Worm (Caenorhabditis elegans) whole organism, young adult: ENCODE data around the gene flp-12.
A peak's percentile ranks its signal among the peaks of the same experiment; 100 is the strongest.

Experiments used
- F10E7.11 ChIP-seq: sonication (generic microtip); optimal IDR thresholded peaks from 2 replicates; lab custom pipeline; 2017; ENCODE audit warnings: mild to moderate bottlenecking, missing genetic modification characterization, moderate library complexity, missing compliant biosample characterization
- F37B4.10 ChIP-seq: fragments of 200-800 bp; sonication (Bioruptor generic); IDR thresholded peaks from 2 replicates; pipeline ENCODE4 v1.3.6; 2022; ENCODE audit warnings: missing genetic modification characterization, missing compliant biosample characterization
- F49E8.2 ChIP-seq: sonication (generic microtip); optimal IDR thresholded peaks from 3 replicates; lab custom pipeline; 2017; ENCODE audit warnings: missing genetic modification characterization, mild to moderate bottlenecking, missing compliant biosample characterization, antibody characterized with exemption, moderate library complexity; ENCODE audit not compliant: insufficient read depth
- F57A8.1 ChIP-seq: fragments of 200-800 bp; sonication (Bioruptor generic); optimal IDR thresholded peaks from 2 replicates; lab custom pipeline; 2018; ENCODE audit warnings: mild to moderate bottlenecking, missing genetic modification characterization, moderate library complexity, missing compliant biosample characterization
- F57C9.4 ChIP-seq: sonication (generic microtip); optimal IDR thresholded peaks from 2 replicates; lab custom pipeline; 2017; ENCODE audit warnings: mild to moderate bottlenecking, missing genetic modification characterization, missing compliant biosample characterization
- Y67H2A.10 ChIP-seq: fragments of 200-800 bp; sonication (Bioruptor generic); conservative IDR thresholded peaks from 2 replicates; pipeline ENCODE4 v1.3.6; 2022; ENCODE audit warnings: missing genetic modification reagents, missing genetic modification characterization, missing compliant biosample characterization
- ama-1 ChIP-seq, 3 experiments: fragments of 150-350 bp in 1 of 3; sonication (generic microtip) in 2 of 3; optimal IDR thresholded peaks; 2 replicates each; lab custom pipeline; 2014 to 2018; ENCODE audit warnings: missing biosample characterization in 2 of 3, missing genetic modification characterization in 2 of 3, missing genetic modification reagents in 2 of 3
- aptf-3 ChIP-seq: fragments of 200-800 bp; sonication (Bioruptor generic); IDR thresholded peaks from 2 replicates; pipeline ENCODE4 v1.3.6; 2022; ENCODE audit warnings: missing genetic modification characterization, missing compliant biosample characterization
- attf-6 ChIP-seq: fragments of 200-800 bp; sonication (Bioruptor generic); IDR thresholded peaks from 2 replicates; pipeline ENCODE4 v1.3.6; 2022; ENCODE audit warnings: missing genetic modification reagents, missing genetic modification characterization, missing compliant biosample characterization
- bed-2 ChIP-seq: fragments of 200-800 bp; sonication (Bioruptor generic); IDR thresholded peaks from 2 replicates; pipeline ENCODE4 v1.3.6; 2022; ENCODE audit warnings: missing genetic modification reagents, missing genetic modification characterization, missing compliant biosample characterization
- ccch-3 ChIP-seq: fragments of 200-800 bp; sonication (Bioruptor generic); optimal IDR thresholded peaks from 2 replicates; lab custom pipeline; 2018; ENCODE audit warnings: mild to moderate bottlenecking, missing genetic modification characterization, missing compliant biosample characterization
- ceh-79 ChIP-seq: sonication (generic microtip); optimal IDR thresholded peaks from 2 replicates; lab custom pipeline; 2017; ENCODE audit warnings: mild to moderate bottlenecking, missing genetic modification characterization, missing compliant biosample characterization
- egl-18 ChIP-seq: fragments of 200-800 bp; sonication (Bioruptor generic); IDR thresholded peaks from 2 replicates; pipeline ENCODE4 v1.3.6; 2022; ENCODE audit warnings: missing genetic modification reagents, missing genetic modification characterization, missing compliant biosample characterization
- egrh-3 ChIP-seq: fragments of 200-800 bp; sonication (Bioruptor generic); IDR thresholded peaks from 2 replicates; pipeline ENCODE4 v1.3.6; 2022; ENCODE audit warnings: missing genetic modification reagents, missing genetic modification characterization, missing compliant biosample characterization
- hlh-26 ChIP-seq: fragments of 200-800 bp; sonication (Bioruptor generic); conservative IDR thresholded peaks from 2 replicates; pipeline ENCODE4 v1.3.6; 2022; ENCODE audit warnings: missing genetic modification reagents, missing genetic modification characterization, missing compliant biosample characterization
- hsf-1 ChIP-seq: fragments of 200-800 bp; sonication (Bioruptor generic); IDR thresholded peaks from 2 replicates; pipeline ENCODE4 v1.3.6; 2022; ENCODE audit warnings: missing genetic modification reagents, missing genetic modification characterization, missing compliant biosample characterization
- let-607 ChIP-seq, 2 experiments: fragments of 200-800 bp in 1 of 2; sonication (Bioruptor generic) in 1 of 2; sonication (generic microtip) in 1 of 2; optimal IDR thresholded peaks; 2 replicates each; lab custom pipeline; 2016 to 2018; ENCODE audit warnings: mild to moderate bottlenecking in 2 of 2, missing compliant biosample characterization in 2 of 2, missing genetic modification characterization in 2 of 2, moderate library complexity in 2 of 2, missing genotype in 1 of 2
- mcd-1 ChIP-seq: fragments of 200-800 bp; sonication (Bioruptor generic); IDR thresholded peaks from 2 replicates; pipeline ENCODE4 v1.3.6; 2022; ENCODE audit warnings: missing genetic modification reagents, missing genetic modification characterization, missing compliant biosample characterization
- nfyb-1 ChIP-seq: fragments of 200-800 bp; sonication (Bioruptor generic); IDR thresholded peaks from 2 replicates; pipeline ENCODE4 v1.3.6; 2022; ENCODE audit warnings: missing genetic modification reagents, missing genetic modification characterization, missing compliant biosample characterization
- nhr-80 ChIP-seq: sonication (generic microtip); optimal IDR thresholded peaks from 2 replicates; lab custom pipeline; 2016; ENCODE audit warnings: missing genetic modification characterization, missing compliant biosample characterization
- pbrm-1 ChIP-seq: fragments of 200-800 bp; sonication (Bioruptor generic); IDR thresholded peaks from 2 replicates; pipeline ENCODE4 v1.3.6; 2022; ENCODE audit warnings: missing genetic modification reagents, missing genetic modification characterization, missing compliant biosample characterization
- snpc-1.1 ChIP-seq: sonication (generic microtip); optimal IDR thresholded peaks from 2 replicates; lab custom pipeline; 2017; ENCODE audit warnings: missing genetic modification characterization, mild to moderate bottlenecking, missing compliant biosample characterization, antibody characterized with exemption, moderate library complexity, missing genotype, missing genetic modification reagents; ENCODE audit not compliant: insufficient read depth
- zfh-2 ChIP-seq: fragments of 200-800 bp; sonication (Bioruptor generic); conservative IDR thresholded peaks from 2 replicates; pipeline ENCODE4 v1.3.6; 2022; ENCODE audit warnings: missing genetic modification reagents, missing genetic modification characterization, missing compliant biosample characterization
- ztf-18 ChIP-seq: sonication (generic microtip); optimal IDR thresholded peaks from 2 replicates; lab custom pipeline; 2016; ENCODE audit warnings: missing genotype, mild to moderate bottlenecking, missing genetic modification characterization, missing compliant biosample characterization

The flp-12 gene

DNA sequence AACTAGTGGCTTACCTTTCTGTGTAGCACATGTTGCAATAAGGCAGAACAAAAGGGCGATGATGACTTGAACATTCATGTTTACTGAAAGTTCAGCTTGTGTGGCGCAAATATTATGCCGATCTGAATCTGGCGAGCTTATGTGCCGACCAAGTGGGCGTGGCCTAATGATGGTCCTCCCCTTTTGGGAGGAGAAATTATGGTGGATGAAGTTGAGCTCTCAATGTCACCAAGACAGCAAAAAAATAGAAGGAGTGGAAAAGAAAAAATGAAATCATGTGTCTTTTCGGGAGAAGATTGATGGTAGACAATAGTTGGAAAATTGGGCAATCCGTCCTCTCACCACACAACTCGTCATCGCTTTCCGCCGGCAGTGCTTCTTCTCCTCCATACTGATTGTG lies at the start of gene flp-12:
flp-12 (minus strand) TSS at position 101 of the 400 bp plus-strand sequence.
- TF ChIP-seq mcd-1 (GFP tag; lab: Robert Waterston, UW) (no peak), zfh-2 (0 out of 2 replicates have a peak, but pooled peaks have one; percentile 6)

ce11 chrX:4636821-4637220 lies 44.7 kb upstream of the flp-12 start, which contains the start of gene hosl-1:
hosl-1 (plus strand) TSS chrX:4637121.
- TF ChIP-seq aptf-3 (GFP tag; lab: Robert Waterston, UW) (no peak), zfh-2 (peak; percentile 48; the same call in 1 of the 2 replicates)

DNA sequence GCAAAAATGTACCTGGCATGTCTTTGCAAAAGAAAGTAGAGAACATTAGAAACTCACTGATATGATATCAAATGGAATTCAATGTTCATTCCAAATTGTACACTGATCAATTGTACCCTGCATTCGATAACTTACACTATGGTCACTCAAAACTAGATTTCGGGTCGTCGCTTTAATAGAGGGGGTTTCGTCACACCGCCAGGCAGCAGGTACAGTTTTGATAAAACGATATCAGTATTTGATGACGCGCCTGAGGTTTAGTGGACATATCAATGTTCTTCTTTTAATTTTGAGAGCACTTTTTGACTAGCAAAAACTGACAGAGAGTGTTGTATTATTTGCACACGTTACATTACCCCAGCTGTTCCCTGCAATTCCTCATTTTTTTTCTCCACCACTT lies 44.0 kb upstream of the flp-12 start:
- TF ChIP-seq pbrm-1: no peak
- TF ChIP-seq nhr-80: peak; percentile 66
- TF ChIP-seq hlh-26: no peak
- TF ChIP-seq, all 124 proteins: peak for 1

ce11 chrX:4635643-4636042 lies 43.5 kb upstream of the flp-12 start:
- no peak for TF ChIP-seq let-607 (tag; optimal IDR thresholded peaks at IDR 0.05; lab: Kevin White, UChicago)
- no peak for TF ChIP-seq egl-18 (GFP tag; lab: Robert Waterston, UW)
- no peak for TF ChIP-seq egrh-3 (GFP tag; lab: Robert Waterston, UW)
- no peak for TF ChIP-seq nfyb-1
- no peak for TF ChIP-seq attf-6 (GFP tag; lab: Robert Waterston, UW)
- TF ChIP-seq F49E8.2 (tag; lab: Kevin White, UChicago): no peak
- no peak for TF ChIP-seq Y67H2A.10 (GFP tag; lab: Robert Waterston, UW)
- TF ChIP-seq, all 124 proteins: peak for 0

DNA sequence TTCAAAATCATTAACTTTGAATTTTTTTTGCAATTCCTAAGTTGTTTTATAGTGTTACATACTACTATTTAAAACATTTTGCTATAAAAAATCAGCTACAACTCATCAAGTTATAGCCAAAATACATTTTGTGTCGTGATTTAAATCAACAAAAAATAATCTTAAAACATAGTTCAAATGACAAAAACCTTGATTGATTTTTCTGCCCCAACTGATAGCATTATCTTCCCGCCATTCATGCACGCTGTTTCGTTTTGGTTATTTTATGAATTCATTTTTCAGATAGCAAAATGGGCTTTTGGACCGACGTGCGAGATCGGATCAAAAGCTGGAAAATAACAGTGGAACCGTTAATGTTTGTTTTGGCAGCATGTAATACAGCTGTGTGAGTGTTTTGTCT lies 39.9 kb upstream of the flp-12 start, which contains the start of gene slcr-46.1:
slcr-46.1 (plus strand) TSS at position 274 of the 400 bp plus-strand sequence.
- TF ChIP-seq ama-1 (optimal IDR thresholded peaks at IDR 0.05; lab: Kevin White, UChicago) (no peak), ama-1 (GFP tag; optimal IDR thresholded peaks at IDR 0.05; lab: Kevin White, UChicago) (no peak), nhr-80 (peak; percentile 60)

ce11 chrX:4628817-4629575 lies 36.8 kb upstream of the flp-12 start:
- TF ChIP-seq F10E7.11 (tag; lab: Kevin White, UChicago): no peak
- TF ChIP-seq hsf-1 (GFP tag; lab: Robert Waterston, UW): no peak
- no peak for TF ChIP-seq ceh-79 (tag; lab: Kevin White, UChicago)
- TF ChIP-seq bed-2 (GFP tag; lab: Robert Waterston, UW): no peak
- TF ChIP-seq F57A8.1 (GFP tag; lab: Kevin White, UChicago): no peak

- TF ChIP-seq F10E7.11 (tag; lab: Kevin White, UChicago) (no peak), snpc-1.1 (tag; lab: Kevin White, UChicago) (no peak), F57C9.4 (tag; lab: Kevin White, UChicago) (no peak), ccch-3 (no peak), F37B4.10 (no peak), ztf-18 (no peak), egl-18 (GFP tag; lab: Robert Waterston, UW) (no peak)
- TF ChIP-seq, all 124 proteins: peak for 0
Measured at ce11 chrX:4628350-4628749, 36.2 kb upstream of the flp-12 start.
